Worm (Caenorhabditis elegans) whole organism, L1 larva: ENCODE data around the gene moc-6.
A peak's percentile ranks its signal among the peaks of the same experiment; 100 is the strongest.

Source experiments
- aha-1 ChIP-seq: fragments of 150-350 bp; optimal IDR thresholded peaks from 2 replicates; lab custom pipeline; 2014; ENCODE audit warnings: missing biosample characterization, missing genetic modification characterization
- dpl-1 ChIP-seq, 3 experiments: fragments of 150-350 bp in 2 of 3; sonication (generic microtip) in 1 of 3; optimal IDR thresholded peaks; 2 replicates each; lab custom pipeline; 2014 to 2017; ENCODE audit warnings: missing biosample characterization in 3 of 3, missing genetic modification characterization in 3 of 3, missing genetic modification reagents in 3 of 3
- lin-13 ChIP-seq: fragments of 150-350 bp; optimal IDR thresholded peaks from 2 replicates; lab custom pipeline; 2014; ENCODE audit warnings: missing biosample characterization, missing genetic modification reagents, missing genetic modification characterization

DNA sequence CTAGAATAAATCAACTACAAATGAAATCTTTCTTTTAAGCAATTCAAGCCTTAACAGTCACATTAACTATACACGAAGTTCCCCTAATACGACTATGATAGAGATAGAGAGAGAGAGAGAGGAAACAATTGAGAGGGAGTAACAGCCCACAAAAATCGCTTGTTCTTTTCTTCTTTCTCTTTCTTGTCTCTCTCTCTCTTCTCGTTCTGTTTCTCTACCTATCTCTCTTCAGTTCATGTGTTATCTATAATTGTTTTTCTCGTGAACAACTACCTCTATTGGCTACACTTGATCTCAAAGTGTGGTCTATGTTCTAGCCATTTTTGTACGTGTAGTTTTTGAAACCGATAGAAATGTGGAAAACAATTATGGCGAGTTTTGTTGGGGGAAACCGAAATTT lies 6.9 kb downstream of the moc-6 start:
- TF ChIP-seq lin-13, result peak; percentile 12
- TF ChIP-seq aha-1 (tag; lab: Kevin White, UChicago), result no peak
- TF ChIP-seq dpl-1 (GFP tag; optimal IDR thresholded peaks at IDR 0.05; lab: Kevin White, UChicago), result peak in 2 of 3 experiments; percentile 10 to 34
